Fruit fly (Drosophila melanogaster): ENCODE results near the gene myd.

- TF ChIP-seq CG1620 (GFP tag; optimal IDR thresholded peaks at IDR 0.05) (no peak), pad (GFP tag; optimal IDR thresholded peaks at IDR 0.05) (no peak), Clk (GFP tag; optimal IDR thresholded peaks at IDR 0.05) (no peak), Hr96 (GFP tag; optimal IDR thresholded peaks at IDR 0.05) (no peak), CG7101 (tag; optimal IDR thresholded peaks at IDR 0.05) (no peak), CG12768 (GFP tag; optimal IDR thresholded peaks at IDR 0.05) (no peak)
Measured at dm6 chr3R:19187717-19188149, 7.3 kb downstream of the myd start.
